Fruit fly (Drosophila melanogaster) whole organism, embryonic: ENCODE data around the gene Arp2.

Experiments used
- Abd-B ChIP-seq: fragments of 200-800 bp; sonication (Bioruptor generic); optimal IDR thresholded peaks from 2 replicates; lab custom pipeline; 2018; ENCODE audit warnings: missing biosample characterization, mild to moderate bottlenecking, missing genetic modification characterization, moderate library complexity
- C15 ChIP-seq: fragments of 200-800 bp; sonication (Bioruptor generic); IDR thresholded peaks from 3 replicates; pipeline ENCODE4 v1.3.6; 2022; ENCODE audit warnings: missing biosample characterization, missing genetic modification characterization
- CG10431 ChIP-seq: fragments of 200-800 bp; sonication (Bioruptor generic); optimal IDR thresholded peaks from 3 replicates; lab custom pipeline; 2018; ENCODE audit warnings: missing biosample characterization, mild to moderate bottlenecking, missing genetic modification characterization
- CG10462 ChIP-seq: fragments of 200-800 bp; sonication (Bioruptor generic); optimal IDR thresholded peaks from 2 replicates; lab custom pipeline; 2016; ENCODE audit warnings: missing biosample characterization, missing genetic modification characterization
- CG12155 ChIP-seq: fragments of 200-800 bp; sonication (Bioruptor generic); optimal IDR thresholded peaks from 3 replicates; lab custom pipeline; 2016; ENCODE audit warnings: missing biosample characterization, missing genetic modification characterization
- CG12236 ChIP-seq: fragments of 200-800 bp; sonication (Bioruptor generic); optimal IDR thresholded peaks from 2 replicates; lab custom pipeline; 2016; ENCODE audit warnings: missing biosample characterization, missing genetic modification characterization
- CG13287 ChIP-seq: fragments of 200-800 bp; sonication (Bioruptor generic); IDR thresholded peaks from 2 replicates; pipeline ENCODE4 v1.3.6; 2022; ENCODE audit warnings: missing biosample characterization, missing genetic modification characterization; ENCODE audit not compliant: partially characterized antibody
- CG13894 ChIP-seq: fragments of 200-800 bp; sonication (Bioruptor generic); optimal IDR thresholded peaks from 3 replicates; lab custom pipeline; 2018; ENCODE audit warnings: missing biosample characterization, mild to moderate bottlenecking, missing genetic modification characterization, moderate library complexity
- CG17361 ChIP-seq: fragments of 200-800 bp; sonication (Bioruptor generic); IDR thresholded peaks from 3 replicates; pipeline ENCODE4 v1.3.6; 2022; ENCODE audit warnings: missing biosample characterization, missing genetic modification characterization
- CG17568 ChIP-seq: fragments of 200-800 bp; sonication (Bioruptor generic); optimal IDR thresholded peaks from 2 replicates; lab custom pipeline; 2018; ENCODE audit warnings: missing biosample characterization, mild to moderate bottlenecking, missing genetic modification characterization, moderate library complexity
- CG1792 ChIP-seq: fragments of 200-800 bp; sonication (Bioruptor generic); optimal IDR thresholded peaks from 2 replicates; lab custom pipeline; 2016; ENCODE audit warnings: missing biosample characterization, missing genetic modification characterization
- CG2129 ChIP-seq: fragments of 200-800 bp; sonication (Bioruptor generic); IDR thresholded peaks from 2 replicates; pipeline ENCODE4 v1.3.6; 2022; ENCODE audit warnings: missing biosample characterization, missing genetic modification characterization; ENCODE audit not compliant: partially characterized antibody
- CG3281 ChIP-seq: fragments of 200-800 bp; sonication (Bioruptor generic); optimal IDR thresholded peaks from 3 replicates; lab custom pipeline; 2017; ENCODE audit warnings: missing biosample characterization, mild to moderate bottlenecking, missing genetic modification characterization
- CG33557 ChIP-seq: fragments of 200-800 bp; sonication (Bioruptor generic); optimal IDR thresholded peaks from 2 replicates; lab custom pipeline; 2019; ENCODE audit warnings: missing biosample characterization, mild to moderate bottlenecking, missing genetic modification characterization, moderate library complexity
- CG3407 ChIP-seq: fragments of 200-800 bp; sonication (Bioruptor generic); optimal IDR thresholded peaks from 2 replicates; lab custom pipeline; 2018; ENCODE audit warnings: missing biosample characterization, mild to moderate bottlenecking, missing genetic modification characterization
- CG4282 ChIP-seq: fragments of 200-800 bp; sonication (Bioruptor generic); optimal IDR thresholded peaks from 2 replicates; lab custom pipeline; 2016; ENCODE audit warnings: missing biosample characterization, missing genetic modification characterization
- CG4328 ChIP-seq: fragments of 200-800 bp; sonication (Bioruptor generic); optimal IDR thresholded peaks from 3 replicates; lab custom pipeline; 2017; ENCODE audit warnings: missing biosample characterization, missing genetic modification reagents, missing genetic modification characterization
- CG4730 ChIP-seq: fragments of 200-800 bp; sonication (Bioruptor generic); IDR thresholded peaks from 2 replicates; pipeline ENCODE4 v1.3.6; 2022; ENCODE audit warnings: missing biosample characterization, missing genetic modification characterization
- CG7357 ChIP-seq: fragments of 200-800 bp; sonication (Bioruptor generic); IDR thresholded peaks from 3 replicates; pipeline ENCODE4 v1.3.6; 2022; ENCODE audit warnings: missing biosample characterization, missing genetic modification characterization
- CG7839 ChIP-seq: fragments of 200-800 bp; sonication (Bioruptor generic); optimal IDR thresholded peaks from 3 replicates; lab custom pipeline; 2018; ENCODE audit warnings: missing biosample characterization, mild to moderate bottlenecking, missing genetic modification characterization, moderate library complexity
- CG8281 ChIP-seq: fragments of 200-800 bp; sonication (Bioruptor generic); optimal IDR thresholded peaks from 2 replicates; lab custom pipeline; 2018; ENCODE audit warnings: missing biosample characterization, mild to moderate bottlenecking, missing genetic modification characterization, moderate library complexity
- Camta ChIP-seq: fragments of 200-800 bp; sonication (Bioruptor generic); optimal IDR thresholded peaks from 2 replicates; lab custom pipeline; 2016; ENCODE audit warnings: missing biosample characterization, missing genetic modification characterization
- Dad ChIP-seq: fragments of 200-800 bp; sonication (Bioruptor generic); optimal IDR thresholded peaks from 3 replicates; lab custom pipeline; 2016; ENCODE audit warnings: missing biosample characterization, missing genetic modification characterization
- Deaf1 ChIP-seq: fragments of 200-800 bp; optimal IDR thresholded peaks from 3 replicates; lab custom pipeline; 2019; ENCODE audit warnings: missing biosample characterization, mild to moderate bottlenecking, missing genetic modification characterization, moderate library complexity
- Doc2 ChIP-seq: fragments of 200-800 bp; sonication (Bioruptor generic); IDR thresholded peaks from 2 replicates; pipeline ENCODE4 v1.3.6; 2022; ENCODE audit warnings: missing biosample characterization, missing genetic modification characterization
- E2f2 ChIP-seq: fragments of 200-800 bp; sonication (Bioruptor generic); IDR thresholded peaks from 2 replicates; pipeline ENCODE4 v1.3.6; 2022; ENCODE audit warnings: missing biosample characterization, missing genetic modification characterization
- Hey ChIP-seq: fragments of 200-800 bp; sonication (Bioruptor generic); optimal IDR thresholded peaks from 3 replicates; lab custom pipeline; 2018; ENCODE audit warnings: missing biosample characterization, mild to moderate bottlenecking, missing genetic modification characterization
- NfI ChIP-seq: fragments of 200-800 bp; sonication (Bioruptor generic); optimal IDR thresholded peaks from 3 replicates; lab custom pipeline; 2018; ENCODE audit warnings: missing biosample characterization, mild to moderate bottlenecking, missing genetic modification characterization, moderate library complexity
- TFAM ChIP-seq: fragments of 200-800 bp; sonication (Bioruptor generic); optimal IDR thresholded peaks from 2 replicates; lab custom pipeline; 2017; ENCODE audit warnings: missing biosample characterization, missing genetic modification characterization, inconsistent platforms
- Trl ChIP-seq, 3 experiments: fragments of >200 bp in 2 of 3; fragments of 200-800 bp in 1 of 3; sonication (Bioruptor generic) in 1 of 3; optimal IDR thresholded peaks; 2 replicates in 1 of 3; 3 replicates in 2 of 3; lab custom pipeline; 2016 to 2017; ENCODE audit warnings: missing biosample characterization in 1 of 3, missing genetic modification characterization in 1 of 3
- YL-1 ChIP-seq: fragments of 200-800 bp; sonication (Bioruptor generic); optimal IDR thresholded peaks from 3 replicates; lab custom pipeline; 2017; ENCODE audit warnings: missing biosample characterization, mild to moderate bottlenecking, missing genetic modification characterization
- btn ChIP-seq: fragments of 200-800 bp; sonication (Bioruptor generic); optimal IDR thresholded peaks from 2 replicates; lab custom pipeline; 2016; ENCODE audit warnings: missing biosample characterization, missing genetic modification characterization
- cas ChIP-seq: fragments of 200-800 bp; sonication (Bioruptor generic); IDR thresholded peaks from 2 replicates; pipeline ENCODE4 v1.3.6; 2022; ENCODE audit warnings: missing biosample characterization, missing genetic modification characterization
- chif ChIP-seq, 2 experiments: fragments of 200-800 bp; sonication (Bioruptor generic); optimal IDR thresholded peaks; 3 replicates each; lab custom pipeline; 2016; ENCODE audit warnings: missing biosample characterization in 2 of 2, missing genetic modification characterization in 2 of 2
- cwo ChIP-seq: fragments of 200-800 bp; sonication (Bioruptor generic); optimal IDR thresholded peaks from 3 replicates; lab custom pipeline; 2017; ENCODE audit warnings: missing biosample characterization, missing genetic modification characterization, mild to moderate bottlenecking, moderate library complexity, missing genetic modification reagents
- dimm ChIP-seq: fragments of 200-800 bp; sonication (Bioruptor generic); IDR thresholded peaks from 2 replicates; pipeline ENCODE4 v1.3.6; 2022; ENCODE audit warnings: missing biosample characterization, missing genetic modification characterization
- ems ChIP-seq: fragments of 200-800 bp; sonication (Bioruptor generic); optimal IDR thresholded peaks from 3 replicates; lab custom pipeline; 2016; ENCODE audit warnings: missing biosample characterization, missing genetic modification characterization
- fd96Cb ChIP-seq: fragments of 200-800 bp; sonication (Bioruptor generic); optimal IDR thresholded peaks from 2 replicates; lab custom pipeline; 2018; ENCODE audit warnings: missing biosample characterization, mild to moderate bottlenecking, missing genetic modification characterization, moderate library complexity
- hbn ChIP-seq: fragments of 200-800 bp; sonication (Bioruptor generic); IDR thresholded peaks from 2 replicates; pipeline ENCODE4 v1.3.6; 2022; ENCODE audit warnings: missing biosample characterization, missing genetic modification characterization; ENCODE audit not compliant: partially characterized antibody
- klu ChIP-seq: fragments of 200-800 bp; sonication (Bioruptor generic); IDR thresholded peaks from 2 replicates; pipeline ENCODE4 v1.3.6; 2022; ENCODE audit warnings: missing biosample characterization, missing genetic modification characterization
- lov ChIP-seq, 2 experiments: fragments of 200-800 bp in 1 of 2; fragments of >200 bp in 1 of 2; sonication (Bioruptor generic) in 1 of 2; IDR thresholded peaks in 1 of 2; optimal IDR thresholded peaks in 1 of 2; 2 replicates in 1 of 2; 3 replicates in 1 of 2; pipeline versions ENCODE4 v1.3.6 to Lab custom; 2017 to 2022; ENCODE audit warnings: missing biosample characterization in 1 of 2, missing genetic modification characterization in 1 of 2
- pan ChIP-seq, 4 experiments: fragments of >200 bp in 3 of 4; fragments of 200-800 bp in 1 of 4; sonication (Bioruptor generic) in 1 of 4; optimal IDR thresholded peaks in 3 of 4; IDR thresholded peaks in 1 of 4; 2 replicates each; pipeline versions ENCODE4 v1.3.6 to Lab custom; 2017 to 2022; ENCODE audit warnings: missing biosample characterization in 2 of 4, missing genetic modification characterization in 2 of 4, mixed read lengths in 1 of 4
- phol ChIP-seq: fragments of 200-800 bp; sonication (Bioruptor generic); optimal IDR thresholded peaks from 3 replicates; lab custom pipeline; 2018; ENCODE audit warnings: missing biosample characterization, mild to moderate bottlenecking, missing genetic modification characterization, moderate library complexity
- pros ChIP-seq: fragments of 200-800 bp; sonication (Bioruptor generic); optimal IDR thresholded peaks from 3 replicates; lab custom pipeline; 2019; ENCODE audit warnings: missing biosample characterization, mild to moderate bottlenecking, missing genetic modification characterization, moderate library complexity
- run ChIP-seq: fragments of 200-800 bp; sonication (Bioruptor generic); optimal IDR thresholded peaks from 3 replicates; lab custom pipeline; 2018; ENCODE audit warnings: missing biosample characterization, mild to moderate bottlenecking, missing genetic modification characterization
- sima ChIP-seq: fragments of 200-800 bp; sonication (Bioruptor generic); optimal IDR thresholded peaks from 2 replicates; lab custom pipeline; 2016; ENCODE audit warnings: missing biosample characterization, missing genetic modification characterization
- stc ChIP-seq: fragments of 200-800 bp; sonication (Bioruptor generic); IDR thresholded peaks from 2 replicates; pipeline ENCODE4 v1.3.6; 2022; ENCODE audit warnings: missing biosample characterization, missing genetic modification characterization
- sug ChIP-seq: fragments of 200-800 bp; optimal IDR thresholded peaks from 2 replicates; lab custom pipeline; 2019; ENCODE audit warnings: missing biosample characterization, mild to moderate bottlenecking, missing genetic modification characterization, moderate library complexity
- tap ChIP-seq: fragments of 200-800 bp; optimal IDR thresholded peaks from 3 replicates; lab custom pipeline; 2019; ENCODE audit warnings: missing biosample characterization, mild to moderate bottlenecking, missing genetic modification characterization, moderate library complexity
- usp ChIP-seq: fragments of >200 bp; optimal IDR thresholded peaks from 2 replicates; lab custom pipeline; 2017; ENCODE audit warnings: missing biosample characterization, missing genetic modification characterization

The Arp2 gene

DNA sequence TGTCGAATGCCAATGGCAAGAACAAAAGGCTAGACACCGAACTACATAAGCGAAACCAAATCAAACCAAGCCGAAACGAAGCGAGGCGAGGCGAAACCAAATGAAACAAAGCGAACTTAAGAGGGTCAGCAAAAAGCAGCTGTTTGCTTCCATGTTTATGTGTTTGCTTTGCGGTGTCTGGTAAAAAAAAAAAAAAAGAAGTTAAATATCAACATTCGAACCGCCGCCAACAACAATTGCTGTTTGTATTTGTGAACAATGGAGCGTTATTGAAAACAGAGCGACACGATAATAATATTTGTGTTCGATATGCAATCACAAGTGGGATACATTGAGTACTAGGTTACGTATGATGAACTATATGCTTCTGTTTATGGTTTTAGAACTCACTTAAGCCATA, 19.9 kb upstream of the Arp2 start (continued):
- TF ChIP-seq E2f2 (GFP tag; lab: Robert Waterston, UW): no peak
- TF ChIP-seq cwo (GFP tag; lab: Kevin White, UChicago): no peak
- no peak for TF ChIP-seq CG4328 (GFP tag; lab: Kevin White, UChicago)
- no peak for TF ChIP-seq Dad (GFP tag; lab: Kevin White, UChicago)
- no peak for TF ChIP-seq CG10462 (GFP tag; lab: Kevin White, UChicago)
- no peak for TF ChIP-seq Doc2 (GFP tag; lab: Robert Waterston, UW)
- TF ChIP-seq Hey (tag; lab: Kevin White, UChicago): no peak
- TF ChIP-seq pan (optimal IDR thresholded peaks at IDR 0.05; lab: Kevin White, UChicago): no peak
- no peak for TF ChIP-seq pan (GFP tag; optimal IDR thresholded peaks at IDR 0.05 in 1 of 2, IDR thresholded peaks at IDR 0.05 in 1 of 2)
- peak; percentile 13 for TF ChIP-seq CG3407 (GFP tag; lab: Kevin White, UChicago)
- TF ChIP-seq Trl (optimal IDR thresholded peaks at IDR 0.05; lab: Kevin White, UChicago): no peak
- peak; percentile 48 for TF ChIP-seq Trl (GFP tag; optimal IDR thresholded peaks at IDR 0.05; lab: Kevin White, UChicago)
- TF ChIP-seq dimm (GFP tag; lab: Robert Waterston, UW): no peak
- no peak for TF ChIP-seq CG12236 (GFP tag; lab: Kevin White, UChicago)
- no peak for TF ChIP-seq CG7839
- no peak for TF ChIP-seq phol (tag; lab: Kevin White, UChicago)
- no peak for TF ChIP-seq lov (optimal IDR thresholded peaks at IDR 0.05; lab: Kevin White, UChicago)
- no peak for TF ChIP-seq lov (GFP tag; IDR thresholded peaks at IDR 0.05; lab: Robert Waterston, UW)
- no peak for TF ChIP-seq sima (GFP tag; lab: Kevin White, UChicago)
- TF ChIP-seq CG2129 (GFP tag; lab: Robert Waterston, UW): no peak
- peak; percentile 10 for TF ChIP-seq NfI
- TF ChIP-seq sug (tag; lab: Kevin White, UChicago): no peak
- no peak for TF ChIP-seq CG17361
- no peak for TF ChIP-seq ems
- TF ChIP-seq run: no peak
- no peak for TF ChIP-seq YL-1 (GFP tag; lab: Kevin White, UChicago)
- TF ChIP-seq CG4282 (GFP tag; lab: Kevin White, UChicago): no peak
- TF ChIP-seq tap (tag; lab: Kevin White, UChicago): no peak
- no peak for TF ChIP-seq hbn
- TF ChIP-seq Deaf1 (tag; lab: Kevin White, UChicago): no peak
- no peak for TF ChIP-seq CG12155
- TF ChIP-seq CG33557 (GFP tag; lab: Kevin White, UChicago): peak; percentile 39
- TF ChIP-seq chif (GFP tag; optimal IDR thresholded peaks at IDR 0.05; lab: Kevin White, UChicago): no peak
- TF ChIP-seq klu (GFP tag; lab: Robert Waterston, UW): no peak
- no peak for TF ChIP-seq CG13287 (GFP tag; lab: Robert Waterston, UW)
- TF ChIP-seq TFAM (GFP tag; lab: Kevin White, UChicago): no peak
- no peak for TF ChIP-seq usp (GFP tag; lab: Kevin White, UChicago)
- TF ChIP-seq C15 (GFP tag; lab: Robert Waterston, UW): no peak
- TF ChIP-seq fd96Cb: no peak
- TF ChIP-seq stc (GFP tag; lab: Robert Waterston, UW): peak; percentile 36; the same call in 1 of the 2 replicates
- TF ChIP-seq CG7357 (GFP tag; lab: Robert Waterston, UW): no peak
- TF ChIP-seq CG13894 (tag; lab: Kevin White, UChicago): no peak
- no peak for TF ChIP-seq pros (GFP tag; lab: Kevin White, UChicago)
- no peak for TF ChIP-seq Camta (GFP tag; lab: Kevin White, UChicago)
- TF ChIP-seq CG1792 (GFP tag; lab: Kevin White, UChicago): no peak
- no peak for TF ChIP-seq btn (GFP tag; lab: Kevin White, UChicago)
- no peak for TF ChIP-seq CG10431
- TF ChIP-seq Abd-B: no peak
- TF ChIP-seq cas (GFP tag; lab: Robert Waterston, UW): no peak
- TF ChIP-seq CG8281 (tag; lab: Kevin White, UChicago): no peak
- TF ChIP-seq CG17568 (GFP tag; lab: Kevin White, UChicago): peak; percentile 71
- peak; percentile 53 for TF ChIP-seq CG3281 (GFP tag; lab: Kevin White, UChicago)
- no peak for TF ChIP-seq CG4730 (GFP tag; lab: Robert Waterston, UW)
